Fruit fly (Drosophila melanogaster) whole organism, prepupa: ENCODE data around the gene CG13460.

Experiments
- Blimp-1 ChIP-seq: fragments of 200-800 bp; sonication (Bioruptor generic); optimal IDR thresholded peaks from 3 replicates; lab custom pipeline; 2017; ENCODE audit warnings: missing biosample characterization, missing genetic modification characterization, mild to moderate bottlenecking, moderate library complexity, missing genetic modification reagents
- CG11762 ChIP-seq: fragments of 200-800 bp; sonication (Bioruptor generic); optimal IDR thresholded peaks from 3 replicates; lab custom pipeline; 2016; ENCODE audit warnings: missing biosample characterization, missing genetic modification characterization; ENCODE audit not compliant: insufficient read depth
- CG6808 ChIP-seq: fragments of 200-800 bp; sonication (Bioruptor generic); optimal IDR thresholded peaks from 3 replicates; lab custom pipeline; 2017; ENCODE audit warnings: missing biosample characterization, missing genetic modification characterization, mild to moderate bottlenecking, moderate library complexity, missing genetic modification reagents
- CG7368 ChIP-seq: fragments of 200-800 bp; sonication (Bioruptor generic); optimal IDR thresholded peaks from 3 replicates; lab custom pipeline; 2016; ENCODE audit warnings: missing biosample characterization, missing genetic modification characterization
- Ets96B ChIP-seq: fragments of 200-800 bp; optimal IDR thresholded peaks from 2 replicates; lab custom pipeline; 2019; ENCODE audit warnings: missing biosample characterization, mild to moderate bottlenecking, missing genetic modification characterization, moderate library complexity
- Met ChIP-seq: fragments of 200-800 bp; sonication (Bioruptor generic); optimal IDR thresholded peaks from 3 replicates; lab custom pipeline; 2016; ENCODE audit warnings: missing biosample characterization, missing genetic modification characterization
- acj6 ChIP-seq: fragments of 200-800 bp; sonication (Bioruptor generic); optimal IDR thresholded peaks from 3 replicates; lab custom pipeline; 2016; ENCODE audit warnings: missing biosample characterization, missing genetic modification characterization
- fd59A ChIP-seq: fragments of 200-800 bp; sonication (Bioruptor generic); optimal IDR thresholded peaks from 2 replicates; lab custom pipeline; 2017; ENCODE audit warnings: missing biosample characterization, mild to moderate bottlenecking, missing genetic modification characterization, missing genetic modification reagents
- svp ChIP-seq: fragments of 200-800 bp; sonication (Bioruptor generic); peaks from one replicate; lab custom pipeline; 2016; ENCODE audit warnings: missing biosample characterization, missing genetic modification characterization
- topi ChIP-seq: fragments of 200-800 bp; sonication (Bioruptor generic); optimal IDR thresholded peaks from 3 replicates; lab custom pipeline; 2016; ENCODE audit warnings: missing biosample characterization, missing genetic modification characterization

DNA sequence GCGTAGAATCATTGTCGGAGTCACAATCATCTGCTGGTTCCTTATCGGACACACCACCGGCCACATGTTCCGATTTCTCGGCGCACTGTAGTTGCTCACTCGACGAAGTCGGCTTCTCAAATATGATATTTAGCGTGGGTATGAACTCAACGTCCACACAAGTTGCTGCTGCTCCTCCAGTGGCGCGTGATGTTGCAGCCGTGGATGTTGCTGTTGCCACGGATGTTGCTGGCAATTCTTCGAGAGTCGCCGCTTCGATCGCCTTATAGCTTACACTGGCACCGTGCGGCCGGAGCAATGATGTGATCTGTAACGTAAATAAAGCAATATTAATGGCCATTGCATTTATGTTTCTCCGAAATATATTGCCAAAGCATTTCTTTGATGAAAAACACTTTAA is 22.8 kb upstream of the CG13460 start:
- TF ChIP-seq CG6808 (GFP tag; lab: Kevin White, UChicago) (no peak), svp (no peak), CG11762 (GFP tag; lab: Kevin White, UChicago) (no peak), Met (GFP tag; lab: Kevin White, UChicago) (no peak), topi (GFP tag; lab: Kevin White, UChicago) (no peak), Ets96B (tag; lab: Kevin White, UChicago) (no peak), fd59A (GFP tag; lab: Kevin White, UChicago) (no peak), CG7368 (no peak), acj6 (GFP tag; lab: Kevin White, UChicago) (no peak), Blimp-1 (GFP tag; lab: Kevin White, UChicago) (no peak)
